Worm (Caenorhabditis elegans) whole organism, young adult: Measurements from ENCODE around the gene fem-2.

Experiments
- B0336.3 ChIP-seq: fragments of 200-800 bp; sonication (Bioruptor generic); IDR thresholded peaks from 2 replicates; pipeline ENCODE4 v1.3.6; 2022; ENCODE audit warnings: missing genetic modification characterization, missing compliant biosample characterization
- C17E4.6 ChIP-seq: fragments of 200-800 bp; sonication (Bioruptor generic); IDR thresholded peaks from 2 replicates; pipeline ENCODE4 v1.3.6; 2022; ENCODE audit warnings: missing genetic modification reagents, missing genetic modification characterization, missing compliant biosample characterization
- D2030.7 ChIP-seq: fragments of 200-800 bp; sonication (Bioruptor generic); IDR thresholded peaks from 2 replicates; pipeline ENCODE4 v1.3.6; 2022; ENCODE audit warnings: missing genetic modification reagents, missing genetic modification characterization, missing compliant biosample characterization
- F57A8.1 ChIP-seq: fragments of 200-800 bp; sonication (Bioruptor generic); optimal IDR thresholded peaks from 2 replicates; lab custom pipeline; 2018; ENCODE audit warnings: mild to moderate bottlenecking, missing genetic modification characterization, moderate library complexity, missing compliant biosample characterization
- T07F8.4 ChIP-seq: sonication (generic microtip); optimal IDR thresholded peaks from 2 replicates; lab custom pipeline; 2016; ENCODE audit warnings: mild to moderate bottlenecking, missing genetic modification characterization, moderate library complexity, missing compliant biosample characterization
- Y67H2A.10 ChIP-seq: fragments of 200-800 bp; sonication (Bioruptor generic); conservative IDR thresholded peaks from 2 replicates; pipeline ENCODE4 v1.3.6; 2022; ENCODE audit warnings: missing genetic modification reagents, missing genetic modification characterization, missing compliant biosample characterization
- Y79H2A.3 ChIP-seq: fragments of 200-800 bp; sonication (Bioruptor generic); conservative IDR thresholded peaks from 2 replicates; pipeline ENCODE4 v1.3.6; 2022; ENCODE audit warnings: missing genetic modification reagents, missing genetic modification characterization, missing compliant biosample characterization
- Y95B8A.8 ChIP-seq: fragments of 200-800 bp; sonication (Bioruptor generic); IDR thresholded peaks from 2 replicates; pipeline ENCODE4 v1.3.6; 2022; ENCODE audit warnings: missing genetic modification reagents, missing genetic modification characterization, missing compliant biosample characterization
- akir-1 ChIP-seq: fragments of 200-800 bp; sonication (Bioruptor generic); optimal IDR thresholded peaks from 2 replicates; lab custom pipeline; 2018; ENCODE audit warnings: mild to moderate bottlenecking, missing genetic modification characterization, moderate library complexity, missing compliant biosample characterization
- aptf-2 ChIP-seq: fragments of 200-800 bp; sonication (Bioruptor generic); conservative IDR thresholded peaks from 2 replicates; pipeline ENCODE4 v1.3.6; 2022; ENCODE audit warnings: missing genetic modification reagents, missing genetic modification characterization, missing compliant biosample characterization
- athp-1 ChIP-seq: sonication (generic microtip); optimal IDR thresholded peaks from 2 replicates; lab custom pipeline; 2017; ENCODE audit warnings: mild to moderate bottlenecking, missing genetic modification characterization, missing compliant biosample characterization
- attf-3 ChIP-seq: fragments of 200-800 bp; sonication (Bioruptor generic); conservative IDR thresholded peaks from 2 replicates; pipeline ENCODE4 v1.3.6; 2022; ENCODE audit warnings: missing genetic modification reagents, missing genetic modification characterization, missing compliant biosample characterization
- attf-5 ChIP-seq: fragments of 200-800 bp; sonication (Bioruptor generic); optimal IDR thresholded peaks from 2 replicates; lab custom pipeline; 2018; ENCODE audit warnings: mild to moderate bottlenecking, missing genetic modification characterization, missing compliant biosample characterization
- bed-1 ChIP-seq: fragments of 200-800 bp; sonication (Bioruptor generic); IDR thresholded peaks from 2 replicates; pipeline ENCODE4 v1.3.6; 2022; ENCODE audit warnings: missing genetic modification reagents, missing genetic modification characterization, missing compliant biosample characterization
- ccch-3 ChIP-seq: fragments of 200-800 bp; sonication (Bioruptor generic); optimal IDR thresholded peaks from 2 replicates; lab custom pipeline; 2018; ENCODE audit warnings: mild to moderate bottlenecking, missing genetic modification characterization, missing compliant biosample characterization
- cebp-1 ChIP-seq, 2 experiments: fragments of 200-800 bp in 1 of 2; sonication (Bioruptor generic) in 1 of 2; sonication (generic microtip) in 1 of 2; IDR thresholded peaks in 1 of 2; optimal IDR thresholded peaks in 1 of 2; 2 replicates each; pipeline versions ENCODE4 v1.3.6 to Lab custom; 2017 to 2022; ENCODE audit warnings: missing compliant biosample characterization in 2 of 2, missing genetic modification characterization in 2 of 2, mild to moderate bottlenecking in 1 of 2, missing genetic modification reagents in 1 of 2, moderate library complexity in 1 of 2
- ceh-79 ChIP-seq: sonication (generic microtip); optimal IDR thresholded peaks from 2 replicates; lab custom pipeline; 2017; ENCODE audit warnings: mild to moderate bottlenecking, missing genetic modification characterization, missing compliant biosample characterization
- die-1 ChIP-seq: sonication (generic microtip); optimal IDR thresholded peaks from 2 replicates; lab custom pipeline; 2016; ENCODE audit warnings: missing genotype, mild to moderate bottlenecking, missing genetic modification characterization, missing compliant biosample characterization
- dox-1 ChIP-seq: fragments of 200-800 bp; sonication (Bioruptor generic); IDR thresholded peaks from 2 replicates; pipeline ENCODE4 v1.3.6; 2022; ENCODE audit warnings: missing genetic modification reagents, missing genetic modification characterization, missing compliant biosample characterization
- dpff-1 ChIP-seq: sonication (generic microtip); optimal IDR thresholded peaks from 2 replicates; lab custom pipeline; 2017; ENCODE audit warnings: mild to moderate bottlenecking, missing genetic modification characterization, missing compliant biosample characterization
- egrh-3 ChIP-seq: fragments of 200-800 bp; sonication (Bioruptor generic); IDR thresholded peaks from 2 replicates; pipeline ENCODE4 v1.3.6; 2022; ENCODE audit warnings: missing genetic modification reagents, missing genetic modification characterization, missing compliant biosample characterization
- hlh-12 ChIP-seq: sonication (generic microtip); optimal IDR thresholded peaks from 2 replicates; lab custom pipeline; 2016; ENCODE audit warnings: missing genetic modification characterization, missing compliant biosample characterization
- hmg-1.2 ChIP-seq: fragments of 200-800 bp; sonication (Bioruptor generic); IDR thresholded peaks from 2 replicates; pipeline ENCODE4 v1.3.6; 2022; ENCODE audit warnings: missing genetic modification reagents, missing genetic modification characterization, missing compliant biosample characterization
- hrde-1 ChIP-seq: sonication (generic microtip); optimal IDR thresholded peaks from 2 replicates; lab custom pipeline; 2016; ENCODE audit warnings: missing genetic modification characterization, mild to moderate bottlenecking, missing compliant biosample characterization, moderate library complexity, missing genotype, missing genetic modification reagents, borderline replicate concordance
- let-607 ChIP-seq, 2 experiments: fragments of 200-800 bp in 1 of 2; sonication (Bioruptor generic) in 1 of 2; sonication (generic microtip) in 1 of 2; optimal IDR thresholded peaks; 2 replicates each; lab custom pipeline; 2016 to 2018; ENCODE audit warnings: mild to moderate bottlenecking in 2 of 2, missing compliant biosample characterization in 2 of 2, missing genetic modification characterization in 2 of 2, moderate library complexity in 2 of 2, missing genotype in 1 of 2
- lin-54 ChIP-seq: fragments of 200-800 bp; sonication (Bioruptor generic); optimal IDR thresholded peaks from 2 replicates; lab custom pipeline; 2018; ENCODE audit warnings: mild to moderate bottlenecking, missing genetic modification characterization, missing compliant biosample characterization
- lsl-1 ChIP-seq: fragments of 200-800 bp; sonication (Bioruptor generic); optimal IDR thresholded peaks from 2 replicates; lab custom pipeline; 2018; ENCODE audit warnings: mild to moderate bottlenecking, missing genetic modification characterization, moderate library complexity, missing compliant biosample characterization
- nfya-1 ChIP-seq: sonication (generic microtip); optimal IDR thresholded peaks from 2 replicates; lab custom pipeline; 2017; ENCODE audit warnings: antibody characterized with exemption, missing compliant biosample characterization, missing genetic modification characterization, borderline replicate concordance; ENCODE audit not compliant: insufficient read depth
- rcor-1 ChIP-seq: fragments of 200-800 bp; sonication (Bioruptor generic); IDR thresholded peaks from 2 replicates; pipeline ENCODE4 v1.3.6; 2022; ENCODE audit warnings: missing genetic modification reagents, missing genetic modification characterization, missing compliant biosample characterization
- rec-8 ChIP-seq, 2 experiments: sonication (generic microtip); optimal IDR thresholded peaks; 2 replicates each; lab custom pipeline; 2016; ENCODE audit warnings: mild to moderate bottlenecking in 2 of 2, missing genetic modification characterization in 2 of 2, missing genetic modification reagents in 2 of 2, missing genotype in 2 of 2, missing biosample characterization in 1 of 2, missing compliant biosample characterization in 1 of 2, moderate library complexity in 1 of 2
- sdz-38 ChIP-seq: sonication (generic microtip); optimal IDR thresholded peaks from 2 replicates; lab custom pipeline; 2016; ENCODE audit warnings: missing genotype, missing genetic modification characterization, missing compliant biosample characterization
- sea-2 ChIP-seq: fragments of 200-800 bp; sonication (Bioruptor generic); IDR thresholded peaks from 2 replicates; pipeline ENCODE4 v1.3.6; 2022; ENCODE audit warnings: missing genetic modification characterization, missing compliant biosample characterization
- snpc-1.1 ChIP-seq: sonication (generic microtip); optimal IDR thresholded peaks from 2 replicates; lab custom pipeline; 2017; ENCODE audit warnings: missing genetic modification characterization, mild to moderate bottlenecking, missing compliant biosample characterization, antibody characterized with exemption, moderate library complexity, missing genotype, missing genetic modification reagents; ENCODE audit not compliant: insufficient read depth
- snpc-1.3 ChIP-seq: sonication (generic microtip); optimal IDR thresholded peaks from 2 replicates; lab custom pipeline; 2017; ENCODE audit warnings: missing genetic modification characterization, mild to moderate bottlenecking, missing compliant biosample characterization, antibody characterized with exemption, moderate library complexity, missing genotype, missing genetic modification reagents; ENCODE audit not compliant: insufficient read depth
- tbp1 ChIP-seq: fragments of 200-800 bp; sonication (Bioruptor generic); optimal IDR thresholded peaks from 2 replicates; lab custom pipeline; 2018; ENCODE audit warnings: mild to moderate bottlenecking, missing genetic modification characterization, missing compliant biosample characterization
- xnd-1 ChIP-seq: sonication (generic microtip); optimal IDR thresholded peaks from 2 replicates; lab custom pipeline; 2016; ENCODE audit warnings: missing genotype, missing genetic modification reagents, missing genetic modification characterization, missing compliant biosample characterization
- ztf-26 ChIP-seq: sonication (generic microtip); optimal IDR thresholded peaks from 2 replicates; lab custom pipeline; 2017; ENCODE audit warnings: missing genetic modification characterization, missing compliant biosample characterization
- ztf-28 ChIP-seq: fragments of 200-800 bp; sonication (Bioruptor generic); IDR thresholded peaks from 2 replicates; pipeline ENCODE4 v1.3.6; 2022; ENCODE audit warnings: missing genetic modification reagents, missing genetic modification characterization, missing compliant biosample characterization
- ztf-3 ChIP-seq: fragments of 200-800 bp; sonication (Bioruptor generic); optimal IDR thresholded peaks from 2 replicates; lab custom pipeline; 2018; ENCODE audit warnings: mild to moderate bottlenecking, missing genetic modification characterization, missing compliant biosample characterization

Gene fem-2

ce11 chrIII:647248-647647 lies 12.8 kb upstream of the fem-2 start:
- no peak for TF ChIP-seq ztf-26
- TF ChIP-seq nfya-1 (tag; lab: Kevin White, UChicago), result no peak
- peak; percentile 69; the same call in 1 of the 2 replicates for TF ChIP-seq hmg-1.2
- no peak for TF ChIP-seq snpc-1.1 (tag; lab: Kevin White, UChicago)
- peak in 1 of 2 experiments; percentile 45 for TF ChIP-seq let-607 (tag; optimal IDR thresholded peaks at IDR 0.05; lab: Kevin White, UChicago)
- no peak for TF ChIP-seq hrde-1 (tag; lab: Kevin White, UChicago)
- no peak for TF ChIP-seq B0336.3
- TF ChIP-seq Y79H2A.3, result no peak

ce11 chrIII:646454-646853 lies 12.0 kb upstream of the fem-2 start, which contains the start of gene orai-1:
Gene orai-1 (plus strand): TSS chrIII:646754.
- no peak for TF ChIP-seq xnd-1 (tag; lab: Kevin White, UChicago)
- TF ChIP-seq, all 124 proteins: peak for 0

ce11 chrIII:644660-645059 lies 10.2 kb upstream of the fem-2 start:
- no peak for TF ChIP-seq Y67H2A.10 (GFP tag; lab: Robert Waterston, UW)
- no peak for TF ChIP-seq rec-8 (tag; optimal IDR thresholded peaks at IDR 0.05; lab: Kevin White, UChicago)
- TF ChIP-seq attf-5 (GFP tag; lab: Kevin White, UChicago), result no peak
- TF ChIP-seq dox-1 (GFP tag; lab: Robert Waterston, UW), result no peak
- no peak for TF ChIP-seq C17E4.6 (GFP tag; lab: Robert Waterston, UW)
- TF ChIP-seq akir-1 (GFP tag; lab: Kevin White, UChicago), result no peak
- no peak for TF ChIP-seq attf-3 (GFP tag; lab: Robert Waterston, UW)
- TF ChIP-seq cebp-1 (GFP tag; IDR thresholded peaks at IDR 0.05; lab: Robert Waterston, UW), result no peak
- TF ChIP-seq cebp-1 (tag; optimal IDR thresholded peaks at IDR 0.05; lab: Kevin White, UChicago), result no peak
- no peak for TF ChIP-seq sea-2
- no peak for TF ChIP-seq F57A8.1
- TF ChIP-seq dpff-1, result no peak
- no peak for TF ChIP-seq ceh-79 (tag; lab: Kevin White, UChicago)
- TF ChIP-seq Y95B8A.8, result no peak
- TF ChIP-seq lsl-1, result no peak

ce11 chrIII:641759-642158 lies 7.3 kb upstream of the fem-2 start, which contains the start of gene W06E11.1:
Gene W06E11.1 (plus strand): TSS chrIII:642059.
- TF ChIP-seq T07F8.4 (tag; lab: Kevin White, UChicago) (no peak), bed-1 (GFP tag; lab: Robert Waterston, UW) (no peak)

ce11 chrIII:640198-640803 lies 5.9 kb upstream of the fem-2 start, which contains the start of the genes tag-266 and tag-267:
Gene tag-266 (minus strand): TSS chrIII:640226.
Gene tag-267 (plus strand): TSS chrIII:640790.
- peak; percentile 8 for TF ChIP-seq lin-54 (GFP tag; lab: Kevin White, UChicago)
- TF ChIP-seq rcor-1 (GFP tag; lab: Robert Waterston, UW), result no peak
- TF ChIP-seq ztf-28 (GFP tag; lab: Robert Waterston, UW), result 0 out of 2 replicates have a peak, but pooled peaks have one; percentile 15
- peak; percentile 48 for TF ChIP-seq snpc-1.3
- peak in 1 of 2 experiments; percentile 25 for TF ChIP-seq let-607 (tag; optimal IDR thresholded peaks at IDR 0.05; lab: Kevin White, UChicago)
- peak; percentile 51 for TF ChIP-seq ccch-3 (GFP tag; lab: Kevin White, UChicago)
- no peak for TF ChIP-seq sdz-38 (tag; lab: Kevin White, UChicago)
- no peak for TF ChIP-seq ztf-3
- TF ChIP-seq attf-5 (GFP tag; lab: Kevin White, UChicago), result peak; percentile 84
- peak; percentile 54 for TF ChIP-seq D2030.7
- TF ChIP-seq hlh-12 (tag; lab: Kevin White, UChicago), result no peak
- peak; percentile 59 for TF ChIP-seq dox-1 (GFP tag; lab: Robert Waterston, UW)
- peak; percentile 53 for TF ChIP-seq athp-1 (tag; lab: Kevin White, UChicago)
- peak; percentile 9 for TF ChIP-seq die-1 (tag; lab: Kevin White, UChicago)
- TF ChIP-seq egrh-3 (GFP tag; lab: Robert Waterston, UW), result 0 out of 2 replicates have a peak, but pooled peaks have one; percentile 16
- TF ChIP-seq cebp-1 (GFP tag; IDR thresholded peaks at IDR 0.05; lab: Robert Waterston, UW), result peak; percentile 41; the same call in 1 of the 2 replicates
- peak; percentile 62 for TF ChIP-seq cebp-1 (tag; optimal IDR thresholded peaks at IDR 0.05; lab: Kevin White, UChicago)
- TF ChIP-seq aptf-2, result peak; percentile 47; the same call in 1 of the 2 replicates
- peak; percentile 45 for TF ChIP-seq tbp1 (GFP tag; lab: Kevin White, UChicago)
